Worm (Caenorhabditis elegans): ENCODE results near the gene swm-1.

DNA sequence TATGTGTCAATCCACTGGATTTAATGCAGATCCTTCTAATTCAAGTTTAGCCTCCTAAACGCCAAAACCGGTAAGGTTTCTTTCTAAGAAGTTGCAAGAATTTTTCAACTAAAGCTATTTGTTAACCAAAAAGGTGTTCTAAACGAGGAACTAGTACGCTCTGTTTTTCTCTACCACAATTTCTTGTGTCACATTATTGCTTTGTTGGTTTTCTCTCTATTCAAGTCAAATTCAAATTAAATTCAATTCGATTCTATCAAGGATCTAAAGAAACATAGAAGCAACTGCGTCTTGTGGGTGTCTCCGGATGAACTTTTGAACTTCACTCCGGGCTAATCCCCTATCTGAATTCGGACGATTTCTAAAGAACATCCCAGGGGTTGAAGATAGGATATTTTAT is 38.2 kb downstream of the swm-1 start, which contains the start of gene oac-40:
- TF ChIP-seq cog-1 (tag; optimal IDR thresholded peaks at IDR 0.05) (no peak), tab-1 (GFP tag; IDR thresholded peaks at IDR 0.05) (no peak), ref-1 (GFP tag; conservative IDR thresholded peaks at IDR 0.05) (no peak), ztf-29 (GFP tag; IDR thresholded peaks at IDR 0.05) (no peak), ztf-23 (GFP tag; IDR thresholded peaks at IDR 0.05) (no peak), T22C8.4 (GFP tag; IDR thresholded peaks at IDR 0.05) (no peak), flt-1 (GFP tag; IDR thresholded peaks at IDR 0.05) (no peak), med-1 (GFP tag; optimal IDR thresholded peaks at IDR 0.05; ENCODE audit: insufficient read depth) (no peak), klf-2 (GFP tag; conservative IDR thresholded peaks at IDR 0.05) (no peak)

Measured in whole organism, midembryonic.